Worm (Caenorhabditis elegans): ENCODE data around the gene srz-78.

ce11 chrIV:3467751-3468150 is 23.8 kb upstream of the srz-78 start:
- no peak for TF ChIP-seq F16B12.6 (tag; optimal IDR thresholded peaks at IDR 0.05)
- no peak for TF ChIP-seq ama-1 (optimal IDR thresholded peaks at IDR 0.05)
- no peak for TF ChIP-seq unc-130 (tag; optimal IDR thresholded peaks at IDR 0.05)
- TF ChIP-seq unc-62 (GFP tag; optimal IDR thresholded peaks at IDR 0.05): no peak
- TF ChIP-seq ets-5 (GFP tag; IDR thresholded peaks at IDR 0.05): no peak
- no peak for TF ChIP-seq snpc-4 (tag; optimal IDR thresholded peaks at IDR 0.05)
- TF ChIP-seq blmp-1 (tag; optimal IDR thresholded peaks at IDR 0.05): no peak
- no peak for TF ChIP-seq fos-1 (tag; optimal IDR thresholded peaks at IDR 0.05)
- TF ChIP-seq ceh-90 (tag; optimal IDR thresholded peaks at IDR 0.05): no peak
- no peak for TF ChIP-seq nhr-12 (tag; optimal IDR thresholded peaks at IDR 0.05)
